Worm (Caenorhabditis elegans) whole organism, late embryonic: ENCODE data around the gene K09F6.13.

ENCODE experiments used
- ama-1 ChIP-seq: fragments of 150-350 bp; optimal IDR thresholded peaks from 2 replicates; lab custom pipeline; 2014
- dmd-4 ChIP-seq: sonication (generic microtip); optimal IDR thresholded peaks from 2 replicates; lab custom pipeline; 2016; ENCODE audit warnings: borderline replicate concordance, missing genetic modification characterization, missing compliant biosample characterization
- dve-1 ChIP-seq: sonication (generic microtip); optimal IDR thresholded peaks from 2 replicates; lab custom pipeline; 2017; ENCODE audit warnings: antibody characterized with exemption, mild to moderate bottlenecking, missing genetic modification characterization, missing compliant biosample characterization
- elt-2 ChIP-seq: sonication (generic microtip); optimal IDR thresholded peaks from 2 replicates; lab custom pipeline; 2016; ENCODE audit warnings: missing genetic modification reagents, missing genetic modification characterization, missing compliant biosample characterization
- fkh-10 ChIP-seq: fragments of 150-350 bp; optimal IDR thresholded peaks from 2 replicates; lab custom pipeline; 2014; ENCODE audit warnings: missing biosample characterization, missing genetic modification reagents, missing genetic modification characterization
- npax-4 ChIP-seq: sonication (generic microtip); optimal IDR thresholded peaks from 2 replicates; lab custom pipeline; 2016; ENCODE audit warnings: missing genetic modification characterization, missing compliant biosample characterization
- odd-2 ChIP-seq: sonication (generic microtip); optimal IDR thresholded peaks from 2 replicates; lab custom pipeline; 2017; ENCODE audit warnings: antibody characterized with exemption, mild to moderate bottlenecking, missing genetic modification characterization, missing compliant biosample characterization
- pag-3 ChIP-seq: sonication (generic microtip); optimal IDR thresholded peaks from 2 replicates; lab custom pipeline; 2016; ENCODE audit warnings: missing compliant biosample characterization, missing genetic modification characterization, borderline replicate concordance
- pax-1 ChIP-seq: fragments of 150-350 bp; optimal IDR thresholded peaks from 2 replicates; lab custom pipeline; 2014; ENCODE audit warnings: missing biosample characterization, missing genetic modification characterization
- ref-2 ChIP-seq: sonication (generic microtip); optimal IDR thresholded peaks from 2 replicates; lab custom pipeline; 2016; ENCODE audit warnings: missing genetic modification characterization, missing compliant biosample characterization
- sox-4 ChIP-seq: sonication (generic microtip); optimal IDR thresholded peaks from 2 replicates; lab custom pipeline; 2017; ENCODE audit warnings: mild to moderate bottlenecking, missing genetic modification characterization, inconsistent platforms, missing compliant biosample characterization
- syd-9 ChIP-seq: sonication (generic microtip); optimal IDR thresholded peaks from 2 replicates; lab custom pipeline; 2016; ENCODE audit warnings: mild to moderate bottlenecking, missing genetic modification characterization, moderate library complexity, missing compliant biosample characterization
- unc-42 ChIP-seq: sonication (generic microtip); optimal IDR thresholded peaks from 2 replicates; lab custom pipeline; 2016; ENCODE audit warnings: missing genotype, missing genetic modification characterization, missing compliant biosample characterization

DNA sequence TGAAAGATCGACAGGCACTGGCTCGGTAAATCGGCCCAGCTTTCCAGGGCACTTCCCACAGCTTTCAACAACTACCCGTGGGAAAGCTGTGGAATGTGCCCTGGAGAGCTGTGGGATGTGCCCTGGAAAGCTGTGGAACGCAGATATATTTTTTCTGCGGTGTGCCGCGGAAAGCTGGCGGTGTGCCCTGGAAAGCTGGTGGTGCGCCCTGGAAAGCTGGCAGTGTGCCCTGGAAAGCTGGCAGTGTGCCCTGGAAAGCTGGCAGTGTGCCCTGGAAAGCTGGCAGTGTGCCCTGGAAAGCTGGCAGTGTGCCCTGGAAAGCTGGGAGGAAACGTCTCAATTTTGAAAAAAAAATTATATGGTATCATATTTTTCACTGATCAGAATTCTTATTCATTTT lies 15.2 kb upstream of the K09F6.13 start:
- TF ChIP-seq dve-1 (tag; lab: Kevin White, UChicago): no peak
- no peak for TF ChIP-seq pax-1 (tag; lab: Kevin White, UChicago)
- no peak for TF ChIP-seq odd-2
- no peak for TF ChIP-seq fkh-10 (GFP tag; lab: Kevin White, UChicago)
- TF ChIP-seq sox-4: no peak
- TF ChIP-seq npax-4 (tag; lab: Kevin White, UChicago): no peak
- TF ChIP-seq ama-1 (lab: Kevin White, UChicago): no peak
- TF ChIP-seq elt-2 (tag; lab: Kevin White, UChicago): no peak
- no peak for TF ChIP-seq pag-3 (tag; lab: Kevin White, UChicago)
- no peak for TF ChIP-seq dmd-4 (tag; lab: Kevin White, UChicago)
- TF ChIP-seq unc-42 (tag; lab: Kevin White, UChicago): no peak
- TF ChIP-seq ref-2 (tag; lab: Kevin White, UChicago): no peak
- no peak for TF ChIP-seq syd-9 (tag; lab: Kevin White, UChicago)
